Worm (Caenorhabditis elegans) whole organism, L4 larva: ENCODE results near the gene gbb-2.

ENCODE experiments used
- Y75B8A.6 ChIP-seq: fragments of 200-800 bp; sonication (Bioruptor generic); IDR thresholded peaks from 2 replicates; pipeline ENCODE4 v1.3.6; 2022; ENCODE audit warnings: missing genetic modification reagents, missing genetic modification characterization, missing compliant biosample characterization
- aly-2 ChIP-seq: sonication (generic microtip); optimal IDR thresholded peaks from 2 replicates; lab custom pipeline; 2018; ENCODE audit warnings: missing biosample characterization, missing genetic modification characterization
- ama-1 ChIP-seq: fragments of 150-350 bp; optimal IDR thresholded peaks from 2 replicates; lab custom pipeline; 2014; ENCODE audit warnings: inconsistent platforms, mixed read lengths
- ceh-28 ChIP-seq: fragments of 150-350 bp; optimal IDR thresholded peaks from 2 replicates; lab custom pipeline; 2014; ENCODE audit warnings: missing biosample characterization, missing genetic modification reagents, missing genetic modification characterization
- fkh-10 ChIP-seq: fragments of 150-350 bp; optimal IDR thresholded peaks from 2 replicates; lab custom pipeline; 2014; ENCODE audit warnings: missing biosample characterization, missing genetic modification reagents, missing genetic modification characterization
- lin-39 ChIP-seq: fragments of 150-350 bp; optimal IDR thresholded peaks from 2 replicates; lab custom pipeline; 2014; ENCODE audit warnings: missing biosample characterization, missing genetic modification reagents, missing genetic modification characterization
- nhr-28 ChIP-seq: fragments of 150-350 bp; optimal IDR thresholded peaks from 2 replicates; lab custom pipeline; 2014; ENCODE audit warnings: missing biosample characterization, missing genetic modification characterization
- nhr-6 ChIP-seq: fragments of 150-350 bp; optimal IDR thresholded peaks from 2 replicates; lab custom pipeline; 2014; ENCODE audit warnings: missing biosample characterization, missing genetic modification characterization
- nhr-76 ChIP-seq: fragments of 150-350 bp; optimal IDR thresholded peaks from 2 replicates; lab custom pipeline; 2014; ENCODE audit warnings: missing biosample characterization, missing genetic modification characterization
- pha-4 ChIP-seq, 2 experiments: fragments of 150-350 bp in 1 of 2; fragments of 200-800 bp in 1 of 2; sonication (Bioruptor generic) in 1 of 2; IDR thresholded peaks in 1 of 2; optimal IDR thresholded peaks in 1 of 2; 2 replicates each; pipeline versions ENCODE4 v1.3.6 to Lab custom; 2014 to 2022; ENCODE audit warnings: missing genetic modification characterization in 2 of 2, missing genetic modification reagents in 2 of 2, missing biosample characterization in 1 of 2, missing compliant biosample characterization in 1 of 2
- rbr-2 ChIP-seq: sonication (generic microtip); optimal IDR thresholded peaks from 2 replicates; lab custom pipeline; 2016; ENCODE audit warnings: missing genotype, missing genetic modification characterization, missing compliant biosample characterization
- skn-1 ChIP-seq: fragments of 150-350 bp; optimal IDR thresholded peaks from 2 replicates; lab custom pipeline; 2014; ENCODE audit warnings: missing biosample characterization, missing genetic modification characterization
- ztf-11 ChIP-seq: fragments of 150-350 bp; optimal IDR thresholded peaks from 2 replicates; lab custom pipeline; 2014; ENCODE audit warnings: missing biosample characterization, missing genetic modification characterization

- no peak for TF ChIP-seq fkh-10 (GFP tag; lab: Kevin White, UChicago)
- no peak for TF ChIP-seq nhr-6
- no peak for TF ChIP-seq aly-2 (tag; lab: Kevin White, UChicago)
- TF ChIP-seq pha-4 (GFP tag; IDR thresholded peaks at IDR 0.05; lab: Robert Waterston, UW) = no peak
- no peak for TF ChIP-seq pha-4 (tag; optimal IDR thresholded peaks at IDR 0.05; lab: Kevin White, UChicago)
- TF ChIP-seq ama-1 (lab: Kevin White, UChicago) = no peak
- peak; percentile 82 for TF ChIP-seq nhr-28 (tag; lab: Kevin White, UChicago)
- TF ChIP-seq nhr-76 (tag; lab: Kevin White, UChicago) = no peak
- TF ChIP-seq lin-39 (tag; lab: Kevin White, UChicago) = no peak
- TF ChIP-seq ceh-28 (tag; lab: Kevin White, UChicago) = no peak
- TF ChIP-seq skn-1 (tag; lab: Kevin White, UChicago) = no peak
- TF ChIP-seq rbr-2 = no peak
- no peak for TF ChIP-seq Y75B8A.6 (GFP tag; lab: Robert Waterston, UW)
- no peak for TF ChIP-seq ztf-11 (tag; lab: Kevin White, UChicago)
Observed at ce11 chrIV:4530170-4530569, 23.6 kb upstream of the gbb-2 start, which contains the start of gene ZK185.3.
